Fruit fly (Drosophila melanogaster) whole organism, prepupa: ENCODE data around the gene Acbp1.

Experiments used
- Blimp-1 ChIP-seq: fragments of 200-800 bp; sonication (Bioruptor generic); optimal IDR thresholded peaks from 3 replicates; lab custom pipeline; 2017; ENCODE audit warnings: missing biosample characterization, missing genetic modification characterization, mild to moderate bottlenecking, moderate library complexity, missing genetic modification reagents
- CG11902 ChIP-seq: fragments of 200-800 bp; sonication (Bioruptor generic); optimal IDR thresholded peaks from 3 replicates; lab custom pipeline; 2016; ENCODE audit warnings: missing biosample characterization, missing genetic modification characterization
- CG16779 ChIP-seq: fragments of 200-800 bp; sonication (Bioruptor generic); optimal IDR thresholded peaks from 3 replicates; lab custom pipeline; 2017; ENCODE audit warnings: missing biosample characterization, mild to moderate bottlenecking, missing genetic modification characterization
- CG3032 ChIP-seq: fragments of 200-800 bp; optimal IDR thresholded peaks from 2 replicates; lab custom pipeline; 2019; ENCODE audit warnings: missing biosample characterization, mild to moderate bottlenecking, missing genetic modification characterization, moderate library complexity
- CG31627 ChIP-seq: fragments of 200-800 bp; sonication (Bioruptor generic); optimal IDR thresholded peaks from 3 replicates; lab custom pipeline; 2016; ENCODE audit warnings: missing biosample characterization, missing genetic modification characterization
- CG32006 ChIP-seq: fragments of 200-800 bp; sonication (Bioruptor generic); optimal IDR thresholded peaks from 3 replicates; lab custom pipeline; 2017; ENCODE audit warnings: missing biosample characterization, mild to moderate bottlenecking, missing genetic modification characterization
- CG34406 ChIP-seq: fragments of 200-800 bp; sonication (Bioruptor generic); optimal IDR thresholded peaks from 3 replicates; lab custom pipeline; 2016; ENCODE audit warnings: missing biosample characterization, missing genetic modification characterization
- CG3919 ChIP-seq: fragments of 200-800 bp; sonication (Bioruptor generic); optimal IDR thresholded peaks from 3 replicates; lab custom pipeline; 2016; ENCODE audit warnings: missing biosample characterization, missing genetic modification characterization
- CG6163 ChIP-seq: fragments of 200-800 bp; sonication (Bioruptor generic); IDR thresholded peaks from 3 replicates; pipeline ENCODE4 v1.3.6; 2022; ENCODE audit warnings: missing biosample characterization, missing genetic modification characterization
- CG6276 ChIP-seq: fragments of 200-800 bp; sonication (Bioruptor generic); optimal IDR thresholded peaks from 2 replicates; lab custom pipeline; 2017; ENCODE audit warnings: missing biosample characterization, mild to moderate bottlenecking, missing genetic modification characterization
- CG6792 ChIP-seq: fragments of 200-800 bp; sonication (Bioruptor generic); optimal IDR thresholded peaks from 3 replicates; lab custom pipeline; 2016; ENCODE audit warnings: missing biosample characterization, missing genetic modification characterization
- CG6854 ChIP-seq: fragments of 200-800 bp; sonication (Bioruptor generic); optimal IDR thresholded peaks from 2 replicates; lab custom pipeline; 2017; ENCODE audit warnings: missing biosample characterization, mild to moderate bottlenecking, missing genetic modification characterization
- CG7368 ChIP-seq: fragments of 200-800 bp; sonication (Bioruptor generic); optimal IDR thresholded peaks from 3 replicates; lab custom pipeline; 2016; ENCODE audit warnings: missing biosample characterization, missing genetic modification characterization
- CG8119 ChIP-seq: fragments of 200-800 bp; sonication (Bioruptor generic); IDR thresholded peaks from 3 replicates; pipeline ENCODE4 v1.3.6; 2022; ENCODE audit warnings: missing biosample characterization, missing genetic modification characterization
- CG9139 ChIP-seq: fragments of 200-800 bp; sonication (Bioruptor generic); optimal IDR thresholded peaks from 3 replicates; lab custom pipeline; 2017; ENCODE audit warnings: missing biosample characterization, mild to moderate bottlenecking, missing genetic modification characterization
- Eip75B ChIP-seq: fragments of 200-800 bp; sonication (Bioruptor generic); optimal IDR thresholded peaks from 3 replicates; lab custom pipeline; 2016; ENCODE audit warnings: missing biosample characterization, missing genetic modification characterization
- Eip78C ChIP-seq: fragments of 200-800 bp; sonication (Bioruptor generic); peaks from one replicate; lab custom pipeline; 2016; ENCODE audit warnings: missing biosample characterization, missing genetic modification characterization
- Gug ChIP-seq: fragments of 200-800 bp; sonication (Bioruptor generic); IDR thresholded peaks from 2 replicates; pipeline ENCODE4 v1.3.6; 2022; ENCODE audit warnings: missing biosample characterization, missing genetic modification characterization
- Lpt ChIP-seq: fragments of 200-800 bp; sonication (Bioruptor generic); optimal IDR thresholded peaks from 3 replicates; lab custom pipeline; 2016; ENCODE audit warnings: missing biosample characterization, missing genetic modification characterization
- Met ChIP-seq: fragments of 200-800 bp; sonication (Bioruptor generic); optimal IDR thresholded peaks from 3 replicates; lab custom pipeline; 2016; ENCODE audit warnings: missing biosample characterization, missing genetic modification characterization
- OdsH ChIP-seq: fragments of 200-800 bp; sonication (Bioruptor generic); optimal IDR thresholded peaks from 3 replicates; lab custom pipeline; 2016; ENCODE audit warnings: missing biosample characterization, missing genetic modification characterization
- Sox102F ChIP-seq: fragments of 200-800 bp; sonication (Bioruptor generic); optimal IDR thresholded peaks from 2 replicates; lab custom pipeline; 2016; ENCODE audit warnings: missing biosample characterization, mild to moderate bottlenecking, missing genetic modification characterization
- Sox14 ChIP-seq: fragments of 200-800 bp; sonication (Bioruptor generic); optimal IDR thresholded peaks from 3 replicates; lab custom pipeline; 2016; ENCODE audit warnings: missing biosample characterization, missing genetic modification characterization
- Sox15 ChIP-seq: fragments of 200-800 bp; sonication (Bioruptor generic); optimal IDR thresholded peaks from 3 replicates; lab custom pipeline; 2016; ENCODE audit warnings: missing biosample characterization, missing genetic modification characterization
- cyc ChIP-seq: fragments of 200-800 bp; sonication (Bioruptor generic); optimal IDR thresholded peaks from 3 replicates; lab custom pipeline; 2016; ENCODE audit warnings: missing biosample characterization, missing genetic modification characterization
- eg ChIP-seq: fragments of 200-800 bp; sonication (Bioruptor generic); IDR thresholded peaks from 3 replicates; pipeline ENCODE4 v1.3.6; 2022; ENCODE audit warnings: missing biosample characterization, missing genetic modification characterization
- esn ChIP-seq: fragments of 200-800 bp; sonication (Bioruptor generic); optimal IDR thresholded peaks from 2 replicates; lab custom pipeline; 2016; ENCODE audit warnings: missing biosample characterization, mild to moderate bottlenecking, missing genetic modification characterization, moderate library complexity
- fd59A ChIP-seq: fragments of 200-800 bp; sonication (Bioruptor generic); optimal IDR thresholded peaks from 2 replicates; lab custom pipeline; 2017; ENCODE audit warnings: missing biosample characterization, mild to moderate bottlenecking, missing genetic modification characterization, missing genetic modification reagents
- fd85E ChIP-seq: fragments of 200-800 bp; sonication (Bioruptor generic); optimal IDR thresholded peaks from 3 replicates; lab custom pipeline; 2016; ENCODE audit warnings: missing biosample characterization, missing genetic modification characterization
- lz ChIP-seq: fragments of 200-800 bp; sonication (Bioruptor generic); optimal IDR thresholded peaks from 3 replicates; lab custom pipeline; 2016; ENCODE audit warnings: missing biosample characterization, missing genetic modification characterization
- net ChIP-seq: fragments of 200-800 bp; sonication (Bioruptor generic); optimal IDR thresholded peaks from 3 replicates; lab custom pipeline; 2016; ENCODE audit warnings: missing biosample characterization, missing genetic modification characterization
- pdm3 ChIP-seq: fragments of 200-800 bp; sonication (Bioruptor generic); optimal IDR thresholded peaks from 3 replicates; lab custom pipeline; 2016; ENCODE audit warnings: missing biosample characterization, missing genetic modification characterization
- spab ChIP-seq: fragments of 200-800 bp; sonication (Bioruptor generic); optimal IDR thresholded peaks from 2 replicates; lab custom pipeline; 2017; ENCODE audit warnings: missing biosample characterization, mild to moderate bottlenecking, missing genetic modification characterization, missing genetic modification reagents
- ss ChIP-seq, 2 experiments: fragments of 200-800 bp; sonication (Bioruptor generic); optimal IDR thresholded peaks; 2 replicates in 1 of 2; 3 replicates in 1 of 2; lab custom pipeline; 2017 to 2018; ENCODE audit warnings: mild to moderate bottlenecking in 2 of 2, missing biosample characterization in 2 of 2, missing genetic modification characterization in 2 of 2, moderate library complexity in 1 of 2
- svp ChIP-seq: fragments of 200-800 bp; sonication (Bioruptor generic); peaks from one replicate; lab custom pipeline; 2016; ENCODE audit warnings: missing biosample characterization, missing genetic modification characterization
- vri ChIP-seq: fragments of 200-800 bp; sonication (Bioruptor generic); optimal IDR thresholded peaks from 3 replicates; lab custom pipeline; 2016; ENCODE audit warnings: missing biosample characterization, mild to moderate bottlenecking, missing genetic modification characterization

Acbp1 gene

DNA sequence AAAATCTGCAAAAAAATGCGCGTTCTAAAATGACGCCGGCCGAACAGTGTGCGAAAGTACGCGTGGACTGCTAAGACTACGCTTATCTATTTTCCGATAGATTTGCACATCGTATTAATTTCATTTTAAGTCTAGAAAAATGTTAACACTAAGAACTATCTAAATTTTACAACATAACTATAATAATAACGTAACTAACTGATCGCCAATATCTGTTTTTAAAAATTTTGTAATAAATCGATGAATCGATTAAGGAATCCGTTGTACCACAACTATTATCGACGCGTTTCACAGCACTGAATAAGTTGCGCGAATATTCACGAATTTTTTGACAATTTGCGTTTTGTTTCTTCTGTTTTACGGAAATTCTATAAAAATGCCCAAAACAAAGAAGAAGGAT, 48.8 kb upstream of the Acbp1 start, which contains the start of gene Ssb-c31a (continued):
- no peak for TF ChIP-seq CG11902
- no peak for TF ChIP-seq CG8119 (GFP tag; lab: Robert Waterston, UW)
- TF ChIP-seq Eip78C (GFP tag; lab: Kevin White, UChicago) = peak; percentile 87
- peak; percentile 34 to 65 for TF ChIP-seq ss (GFP tag; optimal IDR thresholded peaks at IDR 0.05; lab: Kevin White, UChicago)
- TF ChIP-seq Met (GFP tag; lab: Kevin White, UChicago) = peak; percentile 69
- peak; percentile 64 for TF ChIP-seq CG3919 (GFP tag; lab: Kevin White, UChicago)
- TF ChIP-seq Blimp-1 = no peak
- TF ChIP-seq CG34406 = peak; percentile 4
- no peak for TF ChIP-seq CG16779 (tag; lab: Kevin White, UChicago)
- TF ChIP-seq cyc (GFP tag; lab: Kevin White, UChicago) = peak; percentile 62
- TF ChIP-seq CG3032 = peak; percentile 44
- no peak for TF ChIP-seq spab (GFP tag; lab: Kevin White, UChicago)
- peak; percentile 53 for TF ChIP-seq lz (GFP tag; lab: Kevin White, UChicago)
- TF ChIP-seq Gug (GFP tag; lab: Robert Waterston, UW) = no peak; the same call in 1 of the 2 replicates
- TF ChIP-seq, all 60 proteins: peak for 36

DNA sequence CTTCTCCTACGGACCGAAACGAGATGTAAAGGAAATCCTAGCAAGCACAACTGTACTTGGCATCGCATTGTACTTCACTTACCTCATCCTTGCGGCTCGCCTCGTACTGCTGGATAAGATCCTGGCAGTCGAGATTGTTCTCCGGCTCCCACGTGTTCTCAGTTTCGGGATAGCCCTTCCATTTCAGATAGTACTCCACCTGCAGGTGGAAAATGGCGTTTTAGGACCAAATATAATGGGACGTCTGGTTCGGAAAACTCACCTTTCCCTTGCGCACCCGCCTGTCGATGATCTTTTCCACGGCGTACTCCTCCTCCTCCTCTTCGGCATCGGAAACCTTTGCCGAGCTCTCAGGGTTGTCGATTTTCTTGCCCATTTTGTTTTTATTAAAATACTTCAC, 48.2 kb upstream of the Acbp1 start:
- no peak for TF ChIP-seq CG6163 (GFP tag; lab: Robert Waterston, UW)
- TF ChIP-seq Gug (GFP tag; lab: Robert Waterston, UW) = no peak
- no peak for TF ChIP-seq Blimp-1
- TF ChIP-seq net (GFP tag; lab: Kevin White, UChicago) = no peak
- no peak for TF ChIP-seq spab (GFP tag; lab: Kevin White, UChicago)
- no peak for TF ChIP-seq svp
- no peak for TF ChIP-seq eg (GFP tag; lab: Robert Waterston, UW)
- no peak for TF ChIP-seq CG3032
- TF ChIP-seq OdsH (GFP tag; lab: Kevin White, UChicago) = no peak
- TF ChIP-seq CG6854 (GFP tag; lab: Kevin White, UChicago) = no peak
- no peak for TF ChIP-seq Eip75B (GFP tag; lab: Kevin White, UChicago)
- no peak for TF ChIP-seq CG3919 (GFP tag; lab: Kevin White, UChicago)
- TF ChIP-seq CG6276 (GFP tag; lab: Kevin White, UChicago) = no peak
- no peak for TF ChIP-seq fd85E (GFP tag; lab: Kevin White, UChicago)
- TF ChIP-seq ss (GFP tag; optimal IDR thresholded peaks at IDR 0.05; lab: Kevin White, UChicago) = no peak
- no peak for TF ChIP-seq vri (GFP tag; lab: Kevin White, UChicago)
- TF ChIP-seq, all 60 proteins: peak for 0

DNA sequence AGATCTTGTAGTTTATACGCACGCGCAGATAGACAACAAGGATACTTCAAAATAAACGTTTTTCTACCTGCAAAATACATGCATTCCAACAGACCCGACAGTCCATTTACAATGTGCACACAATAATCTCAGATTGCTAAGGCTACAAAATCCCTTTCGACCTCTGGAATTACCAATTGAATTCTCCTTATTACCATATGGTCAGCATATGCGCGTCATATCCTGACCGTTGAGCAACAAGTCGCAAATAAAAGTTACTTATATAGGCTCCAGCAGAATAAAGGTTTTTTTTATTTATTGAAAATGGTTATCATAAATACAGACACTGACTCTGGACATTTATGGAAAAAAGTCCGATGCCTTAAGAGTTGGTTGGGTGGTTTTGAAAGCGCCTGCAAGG, 47.1 kb upstream of the Acbp1 start:
- TF ChIP-seq CG3919 (GFP tag; lab: Kevin White, UChicago) = no peak
- TF ChIP-seq CG9139 (GFP tag; lab: Kevin White, UChicago) = no peak
- no peak for TF ChIP-seq Eip78C (GFP tag; lab: Kevin White, UChicago)
- no peak for TF ChIP-seq CG6276 (GFP tag; lab: Kevin White, UChicago)
- TF ChIP-seq CG7368 = no peak

DNA sequence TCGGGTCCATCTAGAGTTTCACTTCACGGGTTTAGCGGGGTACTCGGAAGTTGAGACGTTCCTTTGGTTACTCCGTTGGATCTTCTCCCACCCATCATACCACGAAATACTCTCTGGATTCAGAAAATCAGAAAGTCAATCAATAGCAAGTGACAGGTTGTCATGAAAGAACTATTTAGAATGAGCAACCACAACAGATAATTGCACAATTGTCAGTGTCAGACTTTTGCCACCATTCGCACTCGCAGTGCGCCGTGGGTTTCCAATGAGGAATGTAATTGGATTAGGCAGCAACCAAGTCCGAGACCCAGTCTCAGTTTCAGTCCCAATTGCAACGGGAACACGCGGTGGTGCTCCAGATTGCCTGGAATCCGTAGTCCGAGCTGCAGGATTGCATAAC, 43.6 kb upstream of the Acbp1 start, which contains the start of gene CG8419:
CG8419 (plus strand) TSS at position 301 of the 400 bp plus-strand sequence.
- no peak for TF ChIP-seq esn
- no peak for TF ChIP-seq CG31627 (GFP tag; lab: Kevin White, UChicago)
- no peak for TF ChIP-seq Sox15
- no peak for TF ChIP-seq CG3032
- no peak for TF ChIP-seq pdm3
- no peak for TF ChIP-seq Sox102F (GFP tag; lab: Kevin White, UChicago)
- TF ChIP-seq fd59A (GFP tag; lab: Kevin White, UChicago) = no peak
- TF ChIP-seq vri (GFP tag; lab: Kevin White, UChicago) = no peak
- TF ChIP-seq ss (GFP tag; optimal IDR thresholded peaks at IDR 0.05; lab: Kevin White, UChicago) = no peak
- no peak for TF ChIP-seq Lpt (GFP tag; lab: Kevin White, UChicago)
- TF ChIP-seq CG6792 (GFP tag; lab: Kevin White, UChicago) = no peak
- no peak for TF ChIP-seq Sox14 (GFP tag; lab: Kevin White, UChicago)
- TF ChIP-seq cyc (GFP tag; lab: Kevin White, UChicago) = no peak
- TF ChIP-seq CG32006 (GFP tag; lab: Kevin White, UChicago) = no peak
- TF ChIP-seq lz (GFP tag; lab: Kevin White, UChicago) = no peak
- TF ChIP-seq CG6854 (GFP tag; lab: Kevin White, UChicago) = no peak
